Fruit fly (Drosophila melanogaster): ENCODE results near the gene CG13712.

Gene CG13712

dm6 chr3L:4745143-4745542, 35.5 kb upstream of the CG13712 start:
- TF ChIP-seq net (GFP tag; optimal IDR thresholded peaks at IDR 0.05) (peak; percentile 24), CG10669 (GFP tag; optimal IDR thresholded peaks at IDR 0.05) (no peak), CG10631 (GFP tag; optimal IDR thresholded peaks at IDR 0.05) (peak; percentile 44), dac (GFP tag; optimal IDR thresholded peaks at IDR 0.05) (no peak), CG6276 (GFP tag; optimal IDR thresholded peaks at IDR 0.05) (peak; percentile 15), svp (GFP tag) (peak; percentile 50), CG3919 (GFP tag; optimal IDR thresholded peaks at IDR 0.05) (peak; percentile 46), pdm3 (GFP tag; optimal IDR thresholded peaks at IDR 0.05) (peak; percentile 23), CG15336 (GFP tag; IDR thresholded peaks at IDR 0.05) (peak; percentile 44; the same call in 1 of the 2 replicates), CG6808 (GFP tag; optimal IDR thresholded peaks at IDR 0.05) (no peak), CG8319 (GFP tag; optimal IDR thresholded peaks at IDR 0.05) (no peak), CG8119 (GFP tag; IDR thresholded peaks at IDR 0.05) (peak; percentile 42; the same call in 1 of the 3 replicates), OdsH (GFP tag; optimal IDR thresholded peaks at IDR 0.05) (peak; percentile 51), salr (GFP tag; optimal IDR thresholded peaks at IDR 0.05) (peak in 1 of 2 experiments; percentile 59), Sox14 (GFP tag; optimal IDR thresholded peaks at IDR 0.05) (peak; percentile 38), Lpt (GFP tag; optimal IDR thresholded peaks at IDR 0.05) (peak; percentile 16), Eip78C (GFP tag) (peak; percentile 81), achi (GFP tag; optimal IDR thresholded peaks at IDR 0.05) (peak; percentile 28), fkh (GFP tag; optimal IDR thresholded peaks at IDR 0.05) (no peak), Met (GFP tag; optimal IDR thresholded peaks at IDR 0.05) (peak; percentile 6), CG6163 (GFP tag; IDR thresholded peaks at IDR 0.05) (peak; percentile 62; the same call in 2 of the 3 replicates), acj6 (GFP tag; optimal IDR thresholded peaks at IDR 0.05) (peak; percentile 29), CG32006 (GFP tag; optimal IDR thresholded peaks at IDR 0.05) (peak; percentile 54)

dm6 chr3L:4736643-4737042, 27.0 kb upstream of the CG13712 start:
- TF ChIP-seq lz (GFP tag; optimal IDR thresholded peaks at IDR 0.05): no peak
- TF ChIP-seq Eip93F (GFP tag; optimal IDR thresholded peaks at IDR 0.05): no peak
- TF ChIP-seq CG8319 (GFP tag; optimal IDR thresholded peaks at IDR 0.05): no peak
- no peak for TF ChIP-seq acj6 (GFP tag; optimal IDR thresholded peaks at IDR 0.05)
- peak; percentile 78; the same call in 2 of the 3 replicates for TF ChIP-seq eg (GFP tag; IDR thresholded peaks at IDR 0.05)
- TF ChIP-seq salr (GFP tag; optimal IDR thresholded peaks at IDR 0.05): no peak
- TF ChIP-seq CG6163 (GFP tag; IDR thresholded peaks at IDR 0.05): peak; percentile 58; the same call in 2 of the 3 replicates
- TF ChIP-seq pdm3 (GFP tag; optimal IDR thresholded peaks at IDR 0.05): peak; percentile 15
- TF ChIP-seq CG9139 (GFP tag; optimal IDR thresholded peaks at IDR 0.05): no peak
- TF ChIP-seq CG32006 (GFP tag; optimal IDR thresholded peaks at IDR 0.05): peak; percentile 58
- peak; percentile 58 for TF ChIP-seq CG11294 (GFP tag; IDR thresholded peaks at IDR 0.05)
- peak; percentile 66 for TF ChIP-seq CG15336 (GFP tag; IDR thresholded peaks at IDR 0.05)
- no peak for TF ChIP-seq Sox15 (GFP tag; optimal IDR thresholded peaks at IDR 0.05)
- peak; percentile 73 for TF ChIP-seq Hr4 (GFP tag; optimal IDR thresholded peaks at IDR 0.05)
- no peak for TF ChIP-seq CG31627 (GFP tag; optimal IDR thresholded peaks at IDR 0.05)
- TF ChIP-seq CG8119 (GFP tag; IDR thresholded peaks at IDR 0.05): 0 out of 3 replicates have a peak, but pooled peaks have one; percentile 53
- no peak for TF ChIP-seq Eip75B (GFP tag; optimal IDR thresholded peaks at IDR 0.05)
- TF ChIP-seq Gug (GFP tag; IDR thresholded peaks at IDR 0.05): peak; percentile 59
- no peak for TF ChIP-seq dsx (GFP tag; optimal IDR thresholded peaks at IDR 0.05; ENCODE audit: poor library complexity, severe bottlenecking)
- TF ChIP-seq svp (GFP tag): no peak
- peak; percentile 2 for TF ChIP-seq CG6276 (GFP tag; optimal IDR thresholded peaks at IDR 0.05)
- no peak for TF ChIP-seq OdsH (GFP tag; optimal IDR thresholded peaks at IDR 0.05)
- no peak for TF ChIP-seq CG11902 (GFP tag; optimal IDR thresholded peaks at IDR 0.05)
- TF ChIP-seq Eip78C (GFP tag): peak; percentile 31
- no peak for TF ChIP-seq CG3032 (tag; optimal IDR thresholded peaks at IDR 0.05)
- TF ChIP-seq CG1621 (tag; optimal IDR thresholded peaks at IDR 0.05): no peak

- TF ChIP-seq CG6276 (GFP tag; optimal IDR thresholded peaks at IDR 0.05) (no peak), salr (GFP tag; optimal IDR thresholded peaks at IDR 0.05) (peak; percentile 35 to 69), Sox15 (GFP tag; optimal IDR thresholded peaks at IDR 0.05) (no peak), dac (GFP tag; optimal IDR thresholded peaks at IDR 0.05) (no peak), CG6792 (GFP tag; optimal IDR thresholded peaks at IDR 0.05) (peak; percentile 46), lz (GFP tag; optimal IDR thresholded peaks at IDR 0.05) (no peak), CG9139 (GFP tag; optimal IDR thresholded peaks at IDR 0.05) (no peak), Eip78C (GFP tag) (peak; percentile 41), Met (GFP tag; optimal IDR thresholded peaks at IDR 0.05) (peak; percentile 9), OdsH (GFP tag; optimal IDR thresholded peaks at IDR 0.05) (peak; percentile 62), fkh (GFP tag; optimal IDR thresholded peaks at IDR 0.05) (no peak), Hr4 (GFP tag; optimal IDR thresholded peaks at IDR 0.05) (peak; percentile 62), acj6 (GFP tag; optimal IDR thresholded peaks at IDR 0.05) (peak; percentile 60), esn (GFP tag; optimal IDR thresholded peaks at IDR 0.05) (no peak), Hr38 (GFP tag; optimal IDR thresholded peaks at IDR 0.05) (no peak), fd85E (GFP tag; optimal IDR thresholded peaks at IDR 0.05) (no peak), CG8632 (GFP tag; optimal IDR thresholded peaks at IDR 0.05) (peak; percentile 4), CG34406 (GFP tag; optimal IDR thresholded peaks at IDR 0.05) (no peak), Eip75B (GFP tag; optimal IDR thresholded peaks at IDR 0.05) (peak; percentile 70), CG8319 (GFP tag; optimal IDR thresholded peaks at IDR 0.05) (no peak), dsx (GFP tag; optimal IDR thresholded peaks at IDR 0.05; ENCODE audit: poor library complexity, severe bottlenecking) (peak; percentile 76), CG1621 (tag; optimal IDR thresholded peaks at IDR 0.05) (peak; percentile 72), CG16779 (tag; optimal IDR thresholded peaks at IDR 0.05) (no peak), fd59A (GFP tag; optimal IDR thresholded peaks at IDR 0.05) (peak; percentile 52), CG7368 (GFP tag; optimal IDR thresholded peaks at IDR 0.05) (no peak)
These were observed 22.0 kb upstream of the CG13712 start for dm6 chr3L:4731687-4732086.

Data from whole organism, prepupa.